Worm (Caenorhabditis elegans): ENCODE measurements around the gene srx-50.

Gene srx-50

ce11 chrIV:7044552-7045139 is 13.1 kb upstream of the srx-50 start, which contains the start of gene tin-9.1 (continued):
- peak; percentile 64 for TF ChIP-seq nhr-77 (tag; optimal IDR thresholded peaks at IDR 0.05)
- peak; percentile 57; the same call in 1 of the 2 replicates for TF ChIP-seq grh-1 (GFP tag; IDR thresholded peaks at IDR 0.05)
- TF ChIP-seq ztf-4 (tag; optimal IDR thresholded peaks at IDR 0.05): peak; percentile 81
- peak; percentile 69 for TF ChIP-seq fkh-8 (tag; optimal IDR thresholded peaks at IDR 0.05)
- no peak for TF ChIP-seq nhr-76 (tag; optimal IDR thresholded peaks at IDR 0.05)
- peak; percentile 28 for TF ChIP-seq fkh-4 (tag; optimal IDR thresholded peaks at IDR 0.05; ENCODE audit: borderline replicate concordance)
- peak; percentile 84 for TF ChIP-seq nhr-85 (tag)
- TF ChIP-seq unc-62 (GFP tag; optimal IDR thresholded peaks at IDR 0.05): no peak
- no peak for TF ChIP-seq hlh-17 (GFP tag; optimal IDR thresholded peaks at IDR 0.05; ENCODE audit: borderline replicate concordance)
- peak; percentile 84 for TF ChIP-seq xbp-1 (tag; optimal IDR thresholded peaks at IDR 0.05)
- TF ChIP-seq sptf-1 (tag; optimal IDR thresholded peaks at IDR 0.05): no peak
- TF ChIP-seq ztf-11 (tag; optimal IDR thresholded peaks at IDR 0.05): peak in 1 of 2 experiments; percentile 69
- TF ChIP-seq sox-4 (tag; optimal IDR thresholded peaks at IDR 0.05): peak; percentile 32
- peak; percentile 68 for TF ChIP-seq fos-1 (tag; optimal IDR thresholded peaks at IDR 0.05)
- peak; percentile 60 for TF ChIP-seq aly-2 (tag; optimal IDR thresholded peaks at IDR 0.05)
- TF ChIP-seq efl-1 (optimal IDR thresholded peaks at IDR 0.05): peak; percentile 77 to 84
- TF ChIP-seq efl-1 (GFP tag; optimal IDR thresholded peaks at IDR 0.05 in 1 of 2): peak; percentile 80 to 97
- no peak for TF ChIP-seq ets-5 (GFP tag; IDR thresholded peaks at IDR 0.05)
- TF ChIP-seq mef-2 (tag; optimal IDR thresholded peaks at IDR 0.05): peak; percentile 18
- TF ChIP-seq unc-130 (tag; optimal IDR thresholded peaks at IDR 0.05): peak; percentile 67
- peak; percentile 78 for TF ChIP-seq C16A3.4 (tag; optimal IDR thresholded peaks at IDR 0.05)

DNA sequence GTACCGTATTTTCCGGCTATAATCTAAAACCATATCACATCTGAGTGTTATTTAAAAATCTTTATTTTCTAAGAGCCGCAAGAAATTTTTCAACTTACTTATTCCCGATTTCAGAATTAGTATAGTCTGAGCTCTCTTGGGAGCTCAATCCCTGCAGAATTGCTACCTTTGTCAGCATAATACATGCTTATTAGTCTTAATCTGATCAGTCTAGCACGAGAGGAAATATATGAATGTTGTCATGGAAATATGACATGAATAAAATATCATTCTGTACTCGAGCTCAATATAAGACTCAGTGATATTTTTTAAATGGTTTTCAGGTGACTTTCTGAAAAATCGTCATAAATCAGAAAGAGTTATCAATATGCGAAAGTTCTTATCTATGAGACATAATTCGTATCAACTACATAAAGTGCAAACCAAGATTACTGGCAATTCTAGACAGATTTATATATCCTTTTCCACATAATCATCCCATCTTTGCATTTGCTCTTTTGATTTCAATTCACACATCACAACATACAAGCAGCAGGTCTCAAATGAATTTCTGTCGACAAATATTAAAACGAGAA is 12.3 kb upstream of the srx-50 start:
- TF ChIP-seq tlp-1 (tag; optimal IDR thresholded peaks at IDR 0.05): no peak
- peak; percentile 83 for TF ChIP-seq dsc-1 (tag; optimal IDR thresholded peaks at IDR 0.05)
- peak; percentile 73 for TF ChIP-seq fkh-8 (tag; optimal IDR thresholded peaks at IDR 0.05)
- TF ChIP-seq Y116A8C.19 (tag; optimal IDR thresholded peaks at IDR 0.05; ENCODE audit: borderline replicate concordance): no peak
- TF ChIP-seq nhr-71 (tag; optimal IDR thresholded peaks at IDR 0.05): peak; percentile 9
- peak; percentile 24 for TF ChIP-seq nhr-47 (tag; optimal IDR thresholded peaks at IDR 0.05)
- peak; percentile 51 for TF ChIP-seq ceh-8 (GFP tag; optimal IDR thresholded peaks at IDR 0.05)

- TF ChIP-seq lin-13 (GFP tag; optimal IDR thresholded peaks at IDR 0.05): no peak
- peak; percentile 74 for TF ChIP-seq nhr-20 (tag; optimal IDR thresholded peaks at IDR 0.05)
- no peak for TF ChIP-seq unc-86 (tag; optimal IDR thresholded peaks at IDR 0.05)
- TF ChIP-seq nhr-71 (tag; optimal IDR thresholded peaks at IDR 0.05): peak; percentile 76
- TF ChIP-seq fkh-10 (GFP tag; optimal IDR thresholded peaks at IDR 0.05): no peak
- no peak for TF ChIP-seq ceh-8 (GFP tag; optimal IDR thresholded peaks at IDR 0.05)
- peak; percentile 38 for TF ChIP-seq ztf-4 (tag; optimal IDR thresholded peaks at IDR 0.05)
- peak; percentile 66 for TF ChIP-seq snu-23 (GFP tag; optimal IDR thresholded peaks at IDR 0.05)
- TF ChIP-seq pax-3 (tag; optimal IDR thresholded peaks at IDR 0.05): peak; percentile 13
- no peak for TF ChIP-seq sup-37 (GFP tag; optimal IDR thresholded peaks at IDR 0.05)
- no peak for TF ChIP-seq nhr-76 (tag; optimal IDR thresholded peaks at IDR 0.05)
- TF ChIP-seq pag-3 (tag; optimal IDR thresholded peaks at IDR 0.05; ENCODE audit: borderline replicate concordance, insufficient read depth): no peak
- no peak for TF ChIP-seq unc-98 (GFP tag; IDR thresholded peaks at IDR 0.05)
- TF ChIP-seq skn-1 (tag; optimal IDR thresholded peaks at IDR 0.05): no peak
- no peak for TF ChIP-seq pqm-1 (tag; optimal IDR thresholded peaks at IDR 0.05)
- peak; percentile 29 for TF ChIP-seq swsn-7 (tag; optimal IDR thresholded peaks at IDR 0.05)
- TF ChIP-seq nhr-237 (tag; optimal IDR thresholded peaks at IDR 0.05): no peak
- TF ChIP-seq F16B12.6 (tag; optimal IDR thresholded peaks at IDR 0.05): no peak
- TF ChIP-seq nhr-47 (tag; optimal IDR thresholded peaks at IDR 0.05): peak; percentile 51
- no peak for TF ChIP-seq snpc-4 (tag; optimal IDR thresholded peaks at IDR 0.05)
- TF ChIP-seq elt-3 (tag; optimal IDR thresholded peaks at IDR 0.05): no peak
- no peak for TF ChIP-seq ceh-63 (GFP tag; optimal IDR thresholded peaks at IDR 0.05)
- TF ChIP-seq irx-1 (tag; optimal IDR thresholded peaks at IDR 0.05): no peak
- TF ChIP-seq fkh-8 (tag; optimal IDR thresholded peaks at IDR 0.05): peak; percentile 63
- TF ChIP-seq mab-9 (GFP tag; IDR thresholded peaks at IDR 0.05): no peak
- TF ChIP-seq lin-14 (GFP tag; optimal IDR thresholded peaks at IDR 0.05): peak; percentile 56
- TF ChIP-seq sox-4 (tag; optimal IDR thresholded peaks at IDR 0.05): peak; percentile 18
- TF ChIP-seq grh-1 (GFP tag; IDR thresholded peaks at IDR 0.05): peak; percentile 33; the same call in 1 of the 2 replicates
These were observed 11.0 kb upstream of the srx-50 start for ce11 chrIV:7046641-7047361.

All from whole organism, L1 larva.